Fruit fly (Drosophila melanogaster) whole organism, adult: ENCODE data around the gene CG14418.

Experiments used
- CG11617 ChIP-seq: fragments of 200-800 bp; sonication (Bioruptor generic); optimal IDR thresholded peaks from 2 replicates; lab custom pipeline; 2017; ENCODE audit warnings: mild to moderate bottlenecking, missing biosample characterization, missing genetic modification reagents, missing genetic modification characterization
- CG12768 ChIP-seq: fragments of 200-800 bp; sonication (Bioruptor generic); optimal IDR thresholded peaks from 2 replicates; lab custom pipeline; 2017; ENCODE audit warnings: missing biosample characterization, missing genetic modification characterization, mild to moderate bottlenecking, moderate library complexity, missing genetic modification reagents
- CG14711 ChIP-seq: fragments of 200-800 bp; sonication (Bioruptor generic); optimal IDR thresholded peaks from 2 replicates; lab custom pipeline; 2018; ENCODE audit warnings: missing biosample characterization, mild to moderate bottlenecking, missing genetic modification characterization, moderate library complexity
- CG1620 ChIP-seq: fragments of 200-800 bp; sonication (Bioruptor generic); optimal IDR thresholded peaks from 2 replicates; lab custom pipeline; 2016; ENCODE audit warnings: missing biosample characterization, missing genetic modification characterization
- CG33017 ChIP-seq: fragments of 200-800 bp; sonication (Bioruptor generic); optimal IDR thresholded peaks from 2 replicates; lab custom pipeline; 2018; ENCODE audit warnings: missing biosample characterization, mild to moderate bottlenecking, missing genetic modification characterization, moderate library complexity
- CG5204 ChIP-seq: fragments of 200-800 bp; sonication (Bioruptor generic); optimal IDR thresholded peaks from 2 replicates; lab custom pipeline; 2016; ENCODE audit warnings: missing biosample characterization, missing genetic modification characterization
- CG7045 ChIP-seq: fragments of 200-800 bp; sonication (Bioruptor generic); optimal IDR thresholded peaks from 2 replicates; lab custom pipeline; 2017; ENCODE audit warnings: missing biosample characterization, mild to moderate bottlenecking, missing genetic modification characterization
- CG7101 ChIP-seq: fragments of 200-800 bp; sonication (Bioruptor generic); optimal IDR thresholded peaks from 2 replicates; lab custom pipeline; 2018; ENCODE audit warnings: missing biosample characterization, mild to moderate bottlenecking, missing genetic modification characterization, moderate library complexity
- Clk ChIP-seq: fragments of 200-800 bp; sonication (Bioruptor generic); optimal IDR thresholded peaks from 2 replicates; lab custom pipeline; 2017; ENCODE audit warnings: missing biosample characterization, missing genetic modification characterization
- Crg-1 ChIP-seq: fragments of 200-800 bp; sonication (Bioruptor generic); optimal IDR thresholded peaks from 2 replicates; lab custom pipeline; 2016; ENCODE audit warnings: missing biosample characterization, missing genetic modification characterization
- Hr96 ChIP-seq: fragments of 200-800 bp; sonication (Bioruptor generic); optimal IDR thresholded peaks from 2 replicates; lab custom pipeline; 2016; ENCODE audit warnings: missing biosample characterization, missing genetic modification characterization
- Mnt ChIP-seq: fragments of 200-800 bp; sonication (Bioruptor generic); optimal IDR thresholded peaks from 2 replicates; lab custom pipeline; 2016; ENCODE audit warnings: missing biosample characterization, mild to moderate bottlenecking, missing genetic modification characterization
- bab1 ChIP-seq: fragments of 200-800 bp; sonication (Bioruptor generic); optimal IDR thresholded peaks from 3 replicates; lab custom pipeline; 2019; ENCODE audit warnings: missing biosample characterization, mild to moderate bottlenecking, missing genetic modification characterization, moderate library complexity
- cic ChIP-seq: fragments of 200-800 bp; sonication (Bioruptor generic); optimal IDR thresholded peaks from 2 replicates; lab custom pipeline; 2017; ENCODE audit warnings: missing biosample characterization, mild to moderate bottlenecking, missing genetic modification characterization, moderate library complexity
- cnc ChIP-seq, 2 experiments: fragments of >200 bp; optimal IDR thresholded peaks; 2 replicates each; lab custom pipeline; 2017
- kay ChIP-seq: fragments of 200-800 bp; sonication (Bioruptor generic); peaks from one replicate; lab custom pipeline; 2016; ENCODE audit warnings: missing biosample characterization, missing genetic modification characterization, borderline replicate concordance
- ovo ChIP-seq: fragments of 200-800 bp; sonication (Bioruptor generic); optimal IDR thresholded peaks from 2 replicates; lab custom pipeline; 2016; ENCODE audit warnings: missing biosample characterization, missing genetic modification characterization
- pad ChIP-seq: fragments of 200-800 bp; sonication (Bioruptor generic); optimal IDR thresholded peaks from 3 replicates; lab custom pipeline; 2017; ENCODE audit warnings: missing biosample characterization, missing genetic modification characterization, mild to moderate bottlenecking, moderate library complexity, missing genetic modification reagents
- tj ChIP-seq: fragments of 200-800 bp; sonication (Bioruptor generic); optimal IDR thresholded peaks from 3 replicates; lab custom pipeline; 2017; ENCODE audit warnings: missing biosample characterization, mild to moderate bottlenecking, missing genetic modification characterization, moderate library complexity
- toe ChIP-seq: fragments of 200-800 bp; sonication (Bioruptor generic); optimal IDR thresholded peaks from 2 replicates; lab custom pipeline; 2016; ENCODE audit warnings: missing biosample characterization, missing genetic modification characterization

The CG14418 gene

DNA sequence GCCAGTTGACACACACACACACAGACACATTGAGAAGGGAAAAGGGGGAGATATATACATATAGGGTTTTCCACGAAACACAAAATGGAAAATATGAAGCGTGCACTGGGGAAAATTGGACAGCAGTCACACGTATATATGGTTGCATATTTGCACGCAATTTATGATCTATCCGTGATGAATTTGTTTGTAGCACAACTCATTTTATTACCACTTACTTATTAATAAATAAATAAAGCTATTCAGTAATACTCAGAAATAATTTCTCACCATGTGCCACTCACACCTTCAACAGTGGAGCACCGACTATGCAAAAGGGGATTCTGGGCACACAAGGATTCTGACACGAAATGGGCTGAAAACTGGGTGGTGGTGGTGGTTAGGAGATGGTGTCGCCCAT lies 30.6 kb upstream of the CG14418 start:
- TF ChIP-seq cnc (optimal IDR thresholded peaks at IDR 0.05; lab: Kevin White, UChicago) (no peak), toe (GFP tag; lab: Kevin White, UChicago) (no peak), ovo (no peak), tj (GFP tag; lab: Kevin White, UChicago) (no peak), cic (GFP tag; lab: Kevin White, UChicago) (no peak), CG11617 (GFP tag; lab: Kevin White, UChicago) (no peak), Mnt (GFP tag; lab: Kevin White, UChicago) (no peak), CG14711 (tag; lab: Kevin White, UChicago) (no peak), Hr96 (no peak), CG7045 (GFP tag; lab: Kevin White, UChicago) (no peak), CG7101 (no peak), kay (no peak), Crg-1 (GFP tag; lab: Kevin White, UChicago) (no peak), Clk (no peak), CG5204 (GFP tag; lab: Kevin White, UChicago) (no peak), CG1620 (GFP tag; lab: Kevin White, UChicago) (no peak), bab1 (GFP tag; lab: Kevin White, UChicago) (no peak), CG12768 (GFP tag; lab: Kevin White, UChicago) (no peak), pad (GFP tag; lab: Kevin White, UChicago) (no peak)

DNA sequence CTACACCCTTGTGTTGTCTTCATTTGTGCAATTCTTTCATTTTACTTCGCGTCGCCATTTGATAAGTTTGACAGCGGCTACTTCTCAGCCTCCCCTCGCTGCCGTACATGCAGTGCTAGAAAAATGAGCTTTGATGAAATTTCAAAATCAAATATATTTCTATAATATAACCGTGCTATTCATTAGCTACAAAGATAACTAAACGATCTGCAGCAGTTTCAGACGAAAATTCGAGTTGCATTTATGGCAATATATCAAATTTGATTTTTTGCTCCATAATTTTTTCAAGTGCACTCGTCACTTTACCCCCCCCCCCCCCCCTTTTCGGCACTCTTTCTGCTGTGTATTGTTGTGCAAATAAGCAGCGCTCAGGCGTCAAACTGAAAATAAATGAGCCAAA lies 29.1 kb upstream of the CG14418 start:
- TF ChIP-seq CG11617 (GFP tag; lab: Kevin White, UChicago) (no peak), CG1620 (GFP tag; lab: Kevin White, UChicago) (no peak), CG7101 (no peak), tj (GFP tag; lab: Kevin White, UChicago) (no peak), CG33017 (no peak), ovo (no peak), cic (GFP tag; lab: Kevin White, UChicago) (no peak), CG5204 (GFP tag; lab: Kevin White, UChicago) (no peak), CG14711 (tag; lab: Kevin White, UChicago) (no peak), bab1 (GFP tag; lab: Kevin White, UChicago) (no peak)

DNA sequence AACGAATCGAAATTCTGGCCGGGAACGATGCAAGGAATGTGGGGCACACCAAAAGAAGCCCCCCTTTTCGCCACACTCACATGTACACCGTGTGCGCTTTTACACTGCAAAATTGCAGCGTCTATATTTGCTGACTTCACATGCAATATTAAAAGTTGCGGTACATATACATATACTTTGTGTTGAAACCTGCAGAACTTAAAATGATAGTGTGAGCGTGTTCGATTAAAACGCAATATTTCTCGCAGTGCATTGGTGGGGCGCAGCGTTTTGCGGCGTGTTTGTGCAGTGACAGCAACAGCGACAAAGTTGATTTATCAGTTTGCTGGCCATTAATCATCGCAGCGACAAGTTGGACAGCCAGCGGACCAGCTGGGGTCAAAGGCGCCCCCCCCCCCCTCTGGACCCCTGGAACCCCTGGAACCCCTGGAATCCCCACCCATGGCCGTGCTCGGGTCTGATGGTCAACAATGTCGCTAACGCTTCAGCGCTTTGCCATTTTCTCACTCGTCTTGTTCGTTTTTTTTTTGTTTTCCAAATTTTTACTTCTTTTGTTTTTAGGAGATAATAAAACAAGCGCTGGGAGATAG lies 23.7 kb upstream of the CG14418 start:
- TF ChIP-seq ovo (no peak), CG1620 (GFP tag; lab: Kevin White, UChicago) (no peak), CG33017 (no peak), tj (GFP tag; lab: Kevin White, UChicago) (no peak), CG12768 (GFP tag; lab: Kevin White, UChicago) (no peak), Crg-1 (GFP tag; lab: Kevin White, UChicago) (no peak), kay (no peak), CG5204 (GFP tag; lab: Kevin White, UChicago) (no peak), CG7045 (GFP tag; lab: Kevin White, UChicago) (no peak), cnc (optimal IDR thresholded peaks at IDR 0.05; lab: Kevin White, UChicago) (no peak), cic (GFP tag; lab: Kevin White, UChicago) (no peak), CG7101 (no peak), CG11617 (GFP tag; lab: Kevin White, UChicago) (no peak), Clk (no peak)

DNA sequence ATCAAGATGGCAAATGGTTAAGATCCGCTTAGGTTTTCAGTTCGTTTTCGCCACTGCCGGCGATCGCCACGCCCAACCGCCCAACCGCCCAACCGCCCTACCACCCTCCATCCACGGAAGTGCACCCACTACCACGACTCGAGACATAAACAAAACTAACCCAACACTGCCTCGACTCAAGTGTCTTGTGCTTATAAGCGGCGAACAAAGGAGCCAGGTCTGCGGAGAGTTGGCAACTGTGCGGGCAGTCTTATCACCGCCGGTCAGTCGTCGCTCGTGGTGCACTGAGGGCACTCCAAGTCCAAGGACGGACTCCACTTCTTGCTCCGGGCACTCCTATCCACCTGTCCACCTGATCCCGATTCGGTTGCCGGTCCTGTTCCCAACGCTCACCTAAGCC lies 7.0 kb upstream of the CG14418 start, which contains the start of gene CG3526:
TSS of gene CG3526 (plus strand) at position 301 of the 400 bp plus-strand sequence.
- TF ChIP-seq CG14711 (tag; lab: Kevin White, UChicago) (no peak), CG33017 (no peak), ovo (no peak), Crg-1 (GFP tag; lab: Kevin White, UChicago) (no peak), CG11617 (GFP tag; lab: Kevin White, UChicago) (no peak), bab1 (GFP tag; lab: Kevin White, UChicago) (no peak), tj (GFP tag; lab: Kevin White, UChicago) (no peak), CG12768 (GFP tag; lab: Kevin White, UChicago) (no peak), CG5204 (GFP tag; lab: Kevin White, UChicago) (no peak), kay (no peak), pad (GFP tag; lab: Kevin White, UChicago) (no peak), CG7101 (no peak), toe (GFP tag; lab: Kevin White, UChicago) (no peak)

DNA sequence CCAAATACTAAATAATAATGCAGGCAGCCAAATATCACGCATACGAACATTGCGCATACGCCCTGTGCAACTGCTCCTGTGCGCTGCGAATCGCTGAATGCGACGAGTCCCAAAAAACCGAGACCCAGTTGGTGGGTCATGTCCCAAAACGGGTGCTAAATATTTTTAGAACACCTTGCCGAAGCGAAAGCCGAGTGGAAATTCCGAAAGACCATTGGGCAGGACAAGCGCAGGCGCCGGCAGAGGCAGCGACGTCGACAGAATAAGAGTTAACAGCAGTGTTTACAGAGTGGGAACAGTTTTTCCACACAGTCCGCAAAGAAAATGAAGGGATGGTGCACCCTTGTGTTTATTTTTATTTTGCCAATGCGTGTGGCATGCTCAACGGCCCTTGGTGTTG lies 4.8 kb upstream of the CG14418 start:
- TF ChIP-seq Clk (no peak), CG11617 (GFP tag; lab: Kevin White, UChicago) (no peak), pad (GFP tag; lab: Kevin White, UChicago) (no peak), CG12768 (GFP tag; lab: Kevin White, UChicago) (no peak), toe (GFP tag; lab: Kevin White, UChicago) (no peak), tj (GFP tag; lab: Kevin White, UChicago) (no peak), Hr96 (no peak), CG5204 (GFP tag; lab: Kevin White, UChicago) (no peak), CG33017 (no peak), cnc (optimal IDR thresholded peaks at IDR 0.05; lab: Kevin White, UChicago) (no peak)

DNA sequence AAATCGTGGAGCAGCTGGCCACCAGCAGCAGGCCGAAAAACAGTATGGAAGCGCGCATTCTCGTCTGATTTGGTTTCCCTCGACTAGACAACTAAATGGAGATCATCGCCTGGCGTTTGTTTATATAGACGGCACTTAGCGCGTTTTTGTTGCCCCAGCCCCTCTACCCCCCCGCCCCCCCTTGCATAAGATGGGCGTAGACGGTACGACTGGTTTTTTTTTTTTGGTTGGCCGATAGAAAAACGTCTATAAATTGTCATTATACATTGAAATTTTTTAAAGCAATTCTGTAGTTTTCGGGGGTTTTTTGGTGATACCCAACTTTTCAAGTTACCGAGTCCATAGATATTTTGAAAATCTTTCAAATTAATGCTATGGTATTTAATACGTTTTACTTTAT lies 2.4 kb upstream of the CG14418 start, which contains the start of gene CG14419:
TSS of gene CG14419 (minus strand) at position 101 of the 400 bp plus-strand sequence.
- TF ChIP-seq Clk (no peak), CG5204 (GFP tag; lab: Kevin White, UChicago) (no peak), ovo (no peak), CG33017 (no peak), Crg-1 (GFP tag; lab: Kevin White, UChicago) (no peak), Hr96 (no peak), CG14711 (tag; lab: Kevin White, UChicago) (no peak), bab1 (GFP tag; lab: Kevin White, UChicago) (no peak), CG1620 (GFP tag; lab: Kevin White, UChicago) (no peak), kay (no peak), cnc (optimal IDR thresholded peaks at IDR 0.05; lab: Kevin White, UChicago) (no peak), Mnt (GFP tag; lab: Kevin White, UChicago) (no peak), CG11617 (GFP tag; lab: Kevin White, UChicago) (no peak), cic (GFP tag; lab: Kevin White, UChicago) (no peak), CG7101 (no peak), tj (GFP tag; lab: Kevin White, UChicago) (no peak), pad (GFP tag; lab: Kevin White, UChicago) (no peak), CG7045 (GFP tag; lab: Kevin White, UChicago) (no peak), toe (GFP tag; lab: Kevin White, UChicago) (no peak), CG12768 (GFP tag; lab: Kevin White, UChicago) (no peak)
